Worm (Caenorhabditis elegans) whole organism, L4 larva: ENCODE data around the gene glo-4.

Source experiments
- attf-4 ChIP-seq: sonication (generic microtip); optimal IDR thresholded peaks from 3 replicates; lab custom pipeline; 2017; ENCODE audit warnings: missing biosample characterization, missing genetic modification characterization
- ceh-28 ChIP-seq: fragments of 150-350 bp; optimal IDR thresholded peaks from 2 replicates; lab custom pipeline; 2014; ENCODE audit warnings: missing biosample characterization, missing genetic modification reagents, missing genetic modification characterization
- ces-1 ChIP-seq: fragments of 150-350 bp; sonication (generic microtip); optimal IDR thresholded peaks from 4 replicates; lab custom pipeline; 2014; ENCODE audit warnings: missing biosample characterization, missing genetic modification reagents, missing genetic modification characterization
- nhr-237 ChIP-seq: sonication (generic microtip); optimal IDR thresholded peaks from 2 replicates; lab custom pipeline; 2017; ENCODE audit warnings: missing biosample characterization, missing genetic modification characterization
- nhr-28 ChIP-seq: fragments of 150-350 bp; optimal IDR thresholded peaks from 2 replicates; lab custom pipeline; 2014; ENCODE audit warnings: missing biosample characterization, missing genetic modification characterization
- nhr-6 ChIP-seq: fragments of 150-350 bp; optimal IDR thresholded peaks from 2 replicates; lab custom pipeline; 2014; ENCODE audit warnings: missing biosample characterization, missing genetic modification characterization
- spr-3 ChIP-seq: fragments of 200-800 bp; sonication (Bioruptor generic); optimal IDR thresholded peaks from 2 replicates; lab custom pipeline; 2018; ENCODE audit warnings: mild to moderate bottlenecking, missing genetic modification characterization, missing compliant biosample characterization
- unc-39 ChIP-seq: sonication (generic microtip); optimal IDR thresholded peaks from 2 replicates; lab custom pipeline; 2017; ENCODE audit warnings: missing biosample characterization, missing genetic modification characterization
- zag-1 ChIP-seq: fragments of 150-350 bp; optimal IDR thresholded peaks from 2 replicates; lab custom pipeline; 2014; ENCODE audit warnings: missing biosample characterization, missing genetic modification characterization
- ztf-11 ChIP-seq: fragments of 150-350 bp; optimal IDR thresholded peaks from 2 replicates; lab custom pipeline; 2014; ENCODE audit warnings: missing biosample characterization, missing genetic modification characterization

ce11 chrV:9225675-9226144 is 17.3 kb downstream of the glo-4 start, which contains the start of gene F07C3.2:
- TF ChIP-seq ces-1 (GFP tag; lab: Kevin White, UChicago) (no peak), nhr-6 (tag; lab: Kevin White, UChicago) (no peak), spr-3 (GFP tag; lab: Kevin White, UChicago) (no peak), nhr-237 (tag; lab: Kevin White, UChicago) (no peak), nhr-28 (tag; lab: Kevin White, UChicago) (no peak), attf-4 (tag; lab: Kevin White, UChicago) (no peak), zag-1 (tag; lab: Kevin White, UChicago) (no peak), ceh-28 (tag; lab: Kevin White, UChicago) (no peak), unc-39 (tag; lab: Kevin White, UChicago) (no peak), ztf-11 (tag; lab: Kevin White, UChicago) (no peak)
